Fruit fly (Drosophila melanogaster): ENCODE data around the gene CG6059.

CG6059 gene

dm6 chr3R:27150685-27151515 lies 26.4 kb upstream of the CG6059 start, which contains the start of gene CG6051 (continued):
- TF ChIP-seq jing (GFP tag; optimal IDR thresholded peaks at IDR 0.05) (no peak), trh (GFP tag; optimal IDR thresholded peaks at IDR 0.05) (no peak), NfI (GFP tag; optimal IDR thresholded peaks at IDR 0.05) (peak; percentile 66), CG2129 (GFP tag; IDR thresholded peaks at IDR 0.05; ENCODE audit: partially characterized antibody) (no peak), Asciz (GFP tag; optimal IDR thresholded peaks at IDR 0.05) (peak; percentile 70), Ptx1 (GFP tag; IDR thresholded peaks at IDR 0.05) (no peak), CG34422 (GFP tag; IDR thresholded peaks at IDR 0.05) (no peak), bcd (GFP tag; optimal IDR thresholded peaks at IDR 0.05) (peak; percentile 61), CG6272 (GFP tag; IDR thresholded peaks at IDR 0.05) (peak; percentile 44; the same call in 1 of the 2 replicates), CG15601 (tag; optimal IDR thresholded peaks at IDR 0.05) (peak; percentile 21), Rx (GFP tag; IDR thresholded peaks at IDR 0.05) (no peak), CG6254 (GFP tag; optimal IDR thresholded peaks at IDR 0.05) (no peak), CG12942 (GFP tag; optimal IDR thresholded peaks at IDR 0.05) (peak; percentile 13), E2f1 (GFP tag; IDR thresholded peaks at IDR 0.05) (no peak), CG6791 (GFP tag; IDR thresholded peaks at IDR 0.05; ENCODE audit: partially characterized antibody) (no peak), CG17912 (GFP tag; optimal IDR thresholded peaks at IDR 0.05) (no peak), CG7928 (GFP tag; optimal IDR thresholded peaks at IDR 0.05) (peak; percentile 35), nmo (GFP tag; optimal IDR thresholded peaks at IDR 0.05) (peak; percentile 67), HHEX (GFP tag; optimal IDR thresholded peaks at IDR 0.05) (peak; percentile 65), CG2889 (GFP tag; IDR thresholded peaks at IDR 0.05) (no peak), Hr51 (GFP tag; optimal IDR thresholded peaks at IDR 0.05) (peak in 1 of 2 experiments; percentile 61), ro (GFP tag; IDR thresholded peaks at IDR 0.05) (no peak), CG3065 (GFP tag; optimal IDR thresholded peaks at IDR 0.05) (no peak), dati (GFP tag; IDR thresholded peaks at IDR 0.05) (no peak), wek (GFP tag; optimal IDR thresholded peaks at IDR 0.05) (peak; percentile 57), pan (optimal IDR thresholded peaks at IDR 0.05) (no peak), pan (GFP tag; optimal IDR thresholded peaks at IDR 0.05 in 1 of 2, IDR thresholded peaks at IDR 0.05 in 1 of 2) (no peak), Hr3 (GFP tag; optimal IDR thresholded peaks at IDR 0.05) (peak; percentile 54), unpg (GFP tag; optimal IDR thresholded peaks at IDR 0.05) (peak; percentile 51), schlank (tag; optimal IDR thresholded peaks at IDR 0.05) (peak; percentile 45), CG11085 (GFP tag; IDR thresholded peaks at IDR 0.05) (no peak), caup (GFP tag; optimal IDR thresholded peaks at IDR 0.05; ENCODE audit: severe bottlenecking) (peak; percentile 65), CoRest (tag; optimal IDR thresholded peaks at IDR 0.05) (peak; percentile 63), fru (optimal IDR thresholded peaks at IDR 0.05) (no peak), CG33213 (GFP tag; optimal IDR thresholded peaks at IDR 0.05) (peak; percentile 66), Nf-YA (GFP tag; IDR thresholded peaks at IDR 0.05) (no peak), CG15269 (tag; optimal IDR thresholded peaks at IDR 0.05) (peak; percentile 71), Meics (GFP tag; optimal IDR thresholded peaks at IDR 0.05) (no peak), mam (GFP tag; optimal IDR thresholded peaks at IDR 0.05) (peak; percentile 63), Xbp1 (GFP tag; optimal IDR thresholded peaks at IDR 0.05) (peak; percentile 69), fd102C (GFP tag; optimal IDR thresholded peaks at IDR 0.05) (no peak), E2f2 (GFP tag; IDR thresholded peaks at IDR 0.05) (no peak), CG17359 (tag; optimal IDR thresholded peaks at IDR 0.05) (peak; percentile 60), Sin3A (optimal IDR thresholded peaks at IDR 0.05) (no peak), CG31441 (GFP tag; IDR thresholded peaks at IDR 0.05) (no peak), HLH3B (GFP tag; IDR thresholded peaks at IDR 0.05) (no peak), cwo (GFP tag; optimal IDR thresholded peaks at IDR 0.05) (peak; percentile 46), zen2 (GFP tag; IDR thresholded peaks at IDR 0.05; ENCODE audit: partially characterized antibody) (no peak), z (GFP tag; IDR thresholded peaks at IDR 0.05) (no peak), CG2120 (GFP tag; optimal IDR thresholded peaks at IDR 0.05) (peak; percentile 69)
